Worm (Caenorhabditis elegans): ENCODE results near the gene mtrr-1.

mtrr-1 gene

ce11 chrII:9282065-9282464, 3.7 kb upstream of the mtrr-1 start:
- TF ChIP-seq Y55F3AM.14 (GFP tag; optimal IDR thresholded peaks at IDR 0.05) (no peak), unc-62 (GFP tag; optimal IDR thresholded peaks at IDR 0.05) (no peak), ZK546.5 (tag; optimal IDR thresholded peaks at IDR 0.05) (no peak), dmd-4 (tag; optimal IDR thresholded peaks at IDR 0.05) (no peak), nhr-6 (tag; optimal IDR thresholded peaks at IDR 0.05) (no peak), lin-13 (GFP tag; optimal IDR thresholded peaks at IDR 0.05) (no peak), fos-1 (tag; optimal IDR thresholded peaks at IDR 0.05) (no peak), unc-39 (tag; optimal IDR thresholded peaks at IDR 0.05) (no peak), ztf-4 (tag; optimal IDR thresholded peaks at IDR 0.05) (no peak), lin-11 (tag; optimal IDR thresholded peaks at IDR 0.05) (no peak), ceh-82 (tag; optimal IDR thresholded peaks at IDR 0.05) (no peak), crh-2 (tag; optimal IDR thresholded peaks at IDR 0.05) (no peak), egl-27 (tag; optimal IDR thresholded peaks at IDR 0.05) (no peak), nhr-11 (tag; optimal IDR thresholded peaks at IDR 0.05) (no peak), mdl-1 (tag; optimal IDR thresholded peaks at IDR 0.05) (no peak), aly-2 (tag; optimal IDR thresholded peaks at IDR 0.05) (no peak)

- TF ChIP-seq ztf-1 (GFP tag; conservative IDR thresholded peaks at IDR 0.05) (no peak), aly-2 (tag; optimal IDR thresholded peaks at IDR 0.05) (no peak), nhr-129 (tag; optimal IDR thresholded peaks at IDR 0.05) (peak; percentile 98), nhr-6 (tag; optimal IDR thresholded peaks at IDR 0.05) (peak; percentile 90), blmp-1 (tag; optimal IDR thresholded peaks at IDR 0.05; ENCODE audit: insufficient read depth) (peak; percentile 54), sma-9 (GFP tag; optimal IDR thresholded peaks at IDR 0.05) (peak; percentile 96), sma-9 (tag; optimal IDR thresholded peaks at IDR 0.05) (no peak), dmd-4 (tag; optimal IDR thresholded peaks at IDR 0.05) (no peak), nhr-23 (tag; optimal IDR thresholded peaks at IDR 0.05) (no peak), ceh-16 (tag; optimal IDR thresholded peaks at IDR 0.05) (peak; percentile 69), mab-5 (tag; optimal IDR thresholded peaks at IDR 0.05) (peak; percentile 67), elt-3 (tag; optimal IDR thresholded peaks at IDR 0.05) (no peak), fos-1 (tag; optimal IDR thresholded peaks at IDR 0.05) (peak; percentile 99), lin-13 (GFP tag; optimal IDR thresholded peaks at IDR 0.05) (peak; percentile 86), unc-62 (GFP tag; optimal IDR thresholded peaks at IDR 0.05) (no peak), lsy-2 (tag; optimal IDR thresholded peaks at IDR 0.05) (peak; percentile 75 to 95), nhr-25 (tag; optimal IDR thresholded peaks at IDR 0.05) (peak; percentile 90), nhr-12 (tag; optimal IDR thresholded peaks at IDR 0.05) (no peak), sem-4 (tag; optimal IDR thresholded peaks at IDR 0.05) (peak; percentile 75), gmeb-1 (tag; optimal IDR thresholded peaks at IDR 0.05) (peak; percentile 70), nhr-237 (tag; optimal IDR thresholded peaks at IDR 0.05) (no peak), ztf-4 (tag; optimal IDR thresholded peaks at IDR 0.05) (peak; percentile 82), unc-39 (tag; optimal IDR thresholded peaks at IDR 0.05) (no peak), elt-1 (tag; optimal IDR thresholded peaks at IDR 0.05) (peak; percentile 18), nhr-21 (tag; optimal IDR thresholded peaks at IDR 0.05) (peak; percentile 94), egl-27 (tag; optimal IDR thresholded peaks at IDR 0.05) (peak; percentile 91), lin-11 (tag; optimal IDR thresholded peaks at IDR 0.05) (peak; percentile 89), ztf-11 (tag; optimal IDR thresholded peaks at IDR 0.05) (no peak), C34F6.9 (tag; optimal IDR thresholded peaks at IDR 0.05) (peak; percentile 97), nhr-77 (tag; optimal IDR thresholded peaks at IDR 0.05) (peak; percentile 61), Y55F3AM.14 (GFP tag; optimal IDR thresholded peaks at IDR 0.05) (peak; percentile 76), mdl-1 (tag; optimal IDR thresholded peaks at IDR 0.05) (peak; percentile 17 to 70), snpc-4 (tag; optimal IDR thresholded peaks at IDR 0.05) (peak; percentile 78), R02D3.7 (tag; optimal IDR thresholded peaks at IDR 0.05) (no peak), nhr-10 (tag; optimal IDR thresholded peaks at IDR 0.05) (peak; percentile 10), ama-1 (optimal IDR thresholded peaks at IDR 0.05) (peak; percentile 86), zag-1 (tag; optimal IDR thresholded peaks at IDR 0.05) (peak; percentile 89), F13H6.1 (tag; optimal IDR thresholded peaks at IDR 0.05) (peak; percentile 97), alr-1 (tag; optimal IDR thresholded peaks at IDR 0.05) (no peak), ceh-82 (tag; optimal IDR thresholded peaks at IDR 0.05) (no peak), ZK546.5 (tag; optimal IDR thresholded peaks at IDR 0.05) (no peak), nhr-11 (tag; optimal IDR thresholded peaks at IDR 0.05) (no peak), unc-55 (GFP tag; optimal IDR thresholded peaks at IDR 0.05) (peak; percentile 93), sma-3 (GFP tag; optimal IDR thresholded peaks at IDR 0.05) (peak; percentile 94), mbf-1 (tag; optimal IDR thresholded peaks at IDR 0.05) (no peak), peb-1 (tag; optimal IDR thresholded peaks at IDR 0.05) (peak; percentile 87), crh-2 (tag; optimal IDR thresholded peaks at IDR 0.05) (peak; percentile 95), skn-1 (tag; optimal IDR thresholded peaks at IDR 0.05) (peak; percentile 75), lin-39 (tag; optimal IDR thresholded peaks at IDR 0.05) (no peak)
Measured at ce11 chrII:9282787-9283186, 3.0 kb upstream of the mtrr-1 start.

Measured in whole organism, L2 larva.